Fruit fly (Drosophila melanogaster) whole organism, embryonic: ENCODE results near the gene geko.
A peak's percentile ranks its signal among the peaks of the same experiment; 100 is the strongest.

Experiments used
- ATbp ChIP-seq: fragments of 200-800 bp; sonication (Bioruptor generic); optimal IDR thresholded peaks from 2 replicates; lab custom pipeline; 2017; ENCODE audit warnings: missing biosample characterization, mild to moderate bottlenecking, missing genetic modification characterization, missing genetic modification reagents
- Blimp-1 ChIP-seq: fragments of 200-800 bp; sonication (Bioruptor generic); optimal IDR thresholded peaks from 3 replicates; lab custom pipeline; 2018; ENCODE audit warnings: missing biosample characterization, missing genetic modification characterization, mild to moderate bottlenecking, moderate library complexity, missing genetic modification reagents
- CG12071 ChIP-seq: fragments of 200-800 bp; sonication (Bioruptor generic); optimal IDR thresholded peaks from 3 replicates; lab custom pipeline; 2018; ENCODE audit warnings: missing biosample characterization, mild to moderate bottlenecking, missing genetic modification characterization
- CG12236 ChIP-seq: fragments of 200-800 bp; sonication (Bioruptor generic); optimal IDR thresholded peaks from 2 replicates; lab custom pipeline; 2016; ENCODE audit warnings: missing biosample characterization, missing genetic modification characterization
- CG1233 ChIP-seq: fragments of 200-800 bp; sonication (Bioruptor generic); optimal IDR thresholded peaks from 4 replicates; lab custom pipeline; 2018; ENCODE audit warnings: missing biosample characterization, mild to moderate bottlenecking, missing genetic modification characterization
- CG14014 ChIP-seq: fragments of 200-800 bp; sonication (Bioruptor generic); IDR thresholded peaks from 2 replicates; pipeline ENCODE4 v1.3.6; 2022; ENCODE audit warnings: missing biosample characterization, missing genetic modification characterization
- CG1529 ChIP-seq: fragments of 200-800 bp; sonication (Bioruptor generic); optimal IDR thresholded peaks from 3 replicates; lab custom pipeline; 2018; ENCODE audit warnings: missing biosample characterization, missing genetic modification characterization
- CG1603 ChIP-seq: fragments of 200-800 bp; sonication (Bioruptor generic); optimal IDR thresholded peaks from 2 replicates; lab custom pipeline; 2019; ENCODE audit warnings: missing biosample characterization, mild to moderate bottlenecking, missing genetic modification characterization, moderate library complexity
- CG17359 ChIP-seq: fragments of 200-800 bp; sonication (Bioruptor generic); optimal IDR thresholded peaks from 3 replicates; lab custom pipeline; 2018; ENCODE audit warnings: missing biosample characterization, mild to moderate bottlenecking, missing genetic modification characterization, moderate library complexity
- CG17568 ChIP-seq: fragments of 200-800 bp; sonication (Bioruptor generic); optimal IDR thresholded peaks from 2 replicates; lab custom pipeline; 2018; ENCODE audit warnings: missing biosample characterization, mild to moderate bottlenecking, missing genetic modification characterization, moderate library complexity
- CG17802 ChIP-seq: fragments of 200-800 bp; sonication (Bioruptor generic); optimal IDR thresholded peaks from 2 replicates; lab custom pipeline; 2018; ENCODE audit warnings: missing biosample characterization, mild to moderate bottlenecking, missing genetic modification characterization, moderate library complexity
- CG18476 ChIP-seq: fragments of 200-800 bp; sonication (Bioruptor generic); optimal IDR thresholded peaks from 2 replicates; lab custom pipeline; 2016; ENCODE audit warnings: missing biosample characterization, mild to moderate bottlenecking, missing genetic modification characterization
- CG2712 ChIP-seq: fragments of 200-800 bp; optimal IDR thresholded peaks from 3 replicates; lab custom pipeline; 2019; ENCODE audit warnings: missing biosample characterization, mild to moderate bottlenecking, missing genetic modification characterization, moderate library complexity
- CG4424 ChIP-seq: fragments of 200-800 bp; sonication (Bioruptor generic); optimal IDR thresholded peaks from 3 replicates; lab custom pipeline; 2016; ENCODE audit warnings: missing biosample characterization, missing genetic modification characterization
- CG4707 ChIP-seq: fragments of 200-800 bp; sonication (Bioruptor generic); optimal IDR thresholded peaks from 2 replicates; lab custom pipeline; 2018; ENCODE audit warnings: missing biosample characterization, mild to moderate bottlenecking, missing genetic modification characterization, moderate library complexity
- CG4854 ChIP-seq: fragments of 200-800 bp; sonication (Bioruptor generic); optimal IDR thresholded peaks from 2 replicates; lab custom pipeline; 2016; ENCODE audit warnings: missing biosample characterization, missing genetic modification characterization, inconsistent platforms
- CG6791 ChIP-seq: fragments of 200-800 bp; sonication (Bioruptor generic); IDR thresholded peaks from 3 replicates; pipeline ENCODE4 v1.3.6; 2022; ENCODE audit warnings: missing biosample characterization, missing genetic modification characterization; ENCODE audit not compliant: partially characterized antibody
- CG7745 ChIP-seq: fragments of 200-800 bp; sonication (Bioruptor generic); optimal IDR thresholded peaks from 2 replicates; lab custom pipeline; 2018; ENCODE audit warnings: missing biosample characterization, mild to moderate bottlenecking, missing genetic modification characterization, moderate library complexity
- CG8281 ChIP-seq: fragments of 200-800 bp; sonication (Bioruptor generic); optimal IDR thresholded peaks from 2 replicates; lab custom pipeline; 2018; ENCODE audit warnings: missing biosample characterization, mild to moderate bottlenecking, missing genetic modification characterization, moderate library complexity
- CG8359 ChIP-seq: fragments of 200-800 bp; sonication (Bioruptor generic); optimal IDR thresholded peaks from 2 replicates; lab custom pipeline; 2017; ENCODE audit warnings: missing biosample characterization, mild to moderate bottlenecking, missing genetic modification characterization, borderline replicate concordance
- CG8924 ChIP-seq: fragments of 200-800 bp; optimal IDR thresholded peaks from 3 replicates; lab custom pipeline; 2019; ENCODE audit warnings: missing biosample characterization, mild to moderate bottlenecking, missing genetic modification characterization, moderate library complexity
- CG8944 ChIP-seq: fragments of 200-800 bp; sonication (Bioruptor generic); optimal IDR thresholded peaks from 3 replicates; lab custom pipeline; 2016; ENCODE audit warnings: missing biosample characterization, missing genetic modification characterization
- CG9817 ChIP-seq: fragments of 200-800 bp; sonication (Bioruptor generic); optimal IDR thresholded peaks from 2 replicates; lab custom pipeline; 2018; ENCODE audit warnings: missing biosample characterization, mild to moderate bottlenecking, missing genetic modification characterization, moderate library complexity
- CoRest ChIP-seq: fragments of 200-800 bp; sonication (Bioruptor generic); optimal IDR thresholded peaks from 3 replicates; lab custom pipeline; 2018; ENCODE audit warnings: missing biosample characterization, mild to moderate bottlenecking, missing genetic modification characterization, moderate library complexity
- Dbx ChIP-seq: fragments of 200-800 bp; sonication (Bioruptor generic); IDR thresholded peaks from 3 replicates; pipeline ENCODE4 v1.3.6; 2022; ENCODE audit warnings: missing biosample characterization, missing genetic modification characterization
- Dip2 ChIP-seq: fragments of 200-800 bp; sonication (Bioruptor generic); IDR thresholded peaks from 2 replicates; pipeline ENCODE4 v1.3.6; 2022; ENCODE audit warnings: missing biosample characterization, missing genetic modification characterization
- Doc2 ChIP-seq: fragments of 200-800 bp; sonication (Bioruptor generic); IDR thresholded peaks from 2 replicates; pipeline ENCODE4 v1.3.6; 2022; ENCODE audit warnings: missing biosample characterization, missing genetic modification characterization
- Drgx ChIP-seq: fragments of 200-800 bp; sonication (Bioruptor generic); IDR thresholded peaks from 2 replicates; pipeline ENCODE4 v1.3.6; 2022; ENCODE audit warnings: missing biosample characterization, missing genetic modification characterization
- GATAe ChIP-seq: fragments of 200-800 bp; sonication (Bioruptor generic); conservative IDR thresholded peaks from 2 replicates; pipeline ENCODE4 v1.3.6; 2022; ENCODE audit warnings: missing biosample characterization, missing genetic modification characterization
- HLH4C ChIP-seq: fragments of 200-800 bp; sonication (Bioruptor generic); IDR thresholded peaks from 3 replicates; pipeline ENCODE4 v1.3.6; 2022; ENCODE audit warnings: missing biosample characterization, missing genetic modification characterization; ENCODE audit not compliant: partially characterized antibody
- Jarid2 ChIP-seq: fragments of 200-800 bp; sonication (Bioruptor generic); optimal IDR thresholded peaks from 3 replicates; lab custom pipeline; 2017; ENCODE audit warnings: mild to moderate bottlenecking, missing biosample characterization, missing genetic modification reagents, missing genetic modification characterization
- Lpt ChIP-seq: fragments of >200 bp; optimal IDR thresholded peaks from 2 replicates; lab custom pipeline; 2018; ENCODE audit warnings: missing biosample characterization, missing genetic modification characterization
- Meics ChIP-seq: fragments of 200-800 bp; sonication (Bioruptor generic); optimal IDR thresholded peaks from 2 replicates; lab custom pipeline; 2017; ENCODE audit warnings: missing biosample characterization, mild to moderate bottlenecking, missing genetic modification characterization
- Oaz ChIP-seq: fragments of 200-800 bp; sonication (Bioruptor generic); IDR thresholded peaks from 2 replicates; pipeline ENCODE4 v1.3.6; 2022; ENCODE audit warnings: missing biosample characterization, missing genetic modification characterization
- Vsx1 ChIP-seq: fragments of 200-800 bp; sonication (Bioruptor generic); optimal IDR thresholded peaks from 2 replicates; lab custom pipeline; 2017; ENCODE audit warnings: missing biosample characterization, mild to moderate bottlenecking, missing genetic modification characterization, missing genetic modification reagents
- ac ChIP-seq: fragments of 200-800 bp; sonication (Bioruptor generic); optimal IDR thresholded peaks from 3 replicates; lab custom pipeline; 2017; ENCODE audit warnings: missing biosample characterization, mild to moderate bottlenecking, missing genetic modification characterization
- ara ChIP-seq: fragments of 200-800 bp; sonication (Bioruptor generic); IDR thresholded peaks from 2 replicates; pipeline ENCODE4 v1.3.6; 2022; ENCODE audit warnings: missing biosample characterization, missing genetic modification characterization
- caup ChIP-seq: fragments of 200-800 bp; sonication (Bioruptor generic); optimal IDR thresholded peaks from 3 replicates; lab custom pipeline; 2017; ENCODE audit warnings: missing biosample characterization, mild to moderate bottlenecking, missing genetic modification characterization, moderate library complexity; ENCODE audit not compliant: severe bottlenecking
- dmrt99B ChIP-seq: fragments of 200-800 bp; sonication (Bioruptor generic); optimal IDR thresholded peaks from 2 replicates; lab custom pipeline; 2018; ENCODE audit warnings: missing biosample characterization, mild to moderate bottlenecking, missing genetic modification characterization, moderate library complexity
- ewg ChIP-seq: fragments of 200-800 bp; sonication (Bioruptor generic); optimal IDR thresholded peaks from 3 replicates; lab custom pipeline; 2017; ENCODE audit warnings: mild to moderate bottlenecking, missing biosample characterization, missing genetic modification reagents, missing genetic modification characterization
- gfzf ChIP-seq: fragments of 200-800 bp; sonication (Bioruptor generic); optimal IDR thresholded peaks from 2 replicates; lab custom pipeline; 2016; ENCODE audit warnings: missing biosample characterization, mild to moderate bottlenecking, missing genetic modification characterization, moderate library complexity
- gt ChIP-seq: fragments of 200-800 bp; sonication (Bioruptor generic); IDR thresholded peaks from 2 replicates; pipeline ENCODE4 v1.3.6; 2022; ENCODE audit warnings: missing biosample characterization, missing genetic modification characterization
- nau ChIP-seq: fragments of 200-800 bp; sonication (Bioruptor generic); optimal IDR thresholded peaks from 3 replicates; lab custom pipeline; 2017; ENCODE audit warnings: missing biosample characterization, mild to moderate bottlenecking, missing genetic modification characterization, missing genetic modification reagents
- otp ChIP-seq: fragments of 200-800 bp; sonication (Bioruptor generic); IDR thresholded peaks from 3 replicates; pipeline ENCODE4, ENCODE4 v1.3.6; 2022; ENCODE audit warnings: missing biosample characterization, missing genetic modification characterization
- pb ChIP-seq: fragments of 200-800 bp; sonication (Bioruptor generic); optimal IDR thresholded peaks from 3 replicates; lab custom pipeline; 2016; ENCODE audit warnings: missing biosample characterization, missing genetic modification characterization
- peb ChIP-seq: fragments of 200-800 bp; sonication (Bioruptor generic); IDR thresholded peaks from 2 replicates; pipeline ENCODE4 v1.3.6; 2022; ENCODE audit warnings: missing biosample characterization, missing genetic modification characterization
- tll ChIP-seq, 2 experiments: fragments of 200-800 bp in 1 of 2; fragments of >200 bp in 1 of 2; sonication (Bioruptor generic) in 1 of 2; optimal IDR thresholded peaks; 2 replicates each; lab custom pipeline; 2017 to 2019; ENCODE audit warnings: missing biosample characterization in 2 of 2, missing genetic modification characterization in 2 of 2, mild to moderate bottlenecking in 1 of 2, moderate library complexity in 1 of 2
- yki ChIP-seq: fragments of >200 bp; optimal IDR thresholded peaks from 3 replicates; lab custom pipeline; 2018
- zfh1 ChIP-seq: fragments of 200-800 bp; sonication (Bioruptor generic); IDR thresholded peaks from 3 replicates; pipeline ENCODE4 v1.3.6; 2022; ENCODE audit warnings: missing biosample characterization, missing genetic modification characterization

The geko gene

dm6 chr3L:18179564-18180201 lies 40.5 kb downstream of the geko start (continued):
- TF ChIP-seq Jarid2 = no peak
- TF ChIP-seq CG1529 (GFP tag; lab: Kevin White, UChicago) = no peak
- TF ChIP-seq CG2712 (tag; lab: Kevin White, UChicago) = no peak
- TF ChIP-seq yki = no peak
- TF ChIP-seq ara (GFP tag; lab: Robert Waterston, UW) = no peak
- TF ChIP-seq CG1603 = peak; percentile 15
- no peak for TF ChIP-seq ewg (GFP tag; lab: Kevin White, UChicago)
- no peak for TF ChIP-seq Oaz (GFP tag; lab: Robert Waterston, UW)
- TF ChIP-seq CG4854 (GFP tag; lab: Kevin White, UChicago) = no peak
- peak; percentile 7 for TF ChIP-seq CG17359
- TF ChIP-seq peb (GFP tag; lab: Robert Waterston, UW) = no peak
- peak; percentile 25 for TF ChIP-seq nau
- no peak for TF ChIP-seq gfzf (GFP tag; lab: Kevin White, UChicago)
- no peak for TF ChIP-seq gt (GFP tag; lab: Robert Waterston, UW)
- no peak for TF ChIP-seq CG4424
- TF ChIP-seq CG17568 (GFP tag; lab: Kevin White, UChicago) = peak; percentile 38
- TF ChIP-seq CG14014 (GFP tag; lab: Robert Waterston, UW) = peak; percentile 54; the same call in 1 of the 2 replicates
- 0 out of 3 replicates have a peak, but pooled peaks have one; percentile 16 for TF ChIP-seq CG6791 (GFP tag; lab: Robert Waterston, UW)
- TF ChIP-seq pb (GFP tag; lab: Kevin White, UChicago) = no peak
- peak; percentile 17 for TF ChIP-seq CG1233
- no peak for TF ChIP-seq CG8944 (GFP tag; lab: Kevin White, UChicago)
- TF ChIP-seq ATbp (GFP tag; lab: Kevin White, UChicago) = peak; percentile 37
- TF ChIP-seq caup = peak; percentile 28
- TF ChIP-seq CG18476 (GFP tag; lab: Kevin White, UChicago) = no peak
- TF ChIP-seq CG8924 = no peak
- TF ChIP-seq Lpt (GFP tag; lab: Kevin White, UChicago) = no peak
- TF ChIP-seq CG12236 (GFP tag; lab: Kevin White, UChicago) = no peak
- peak; percentile 3 for TF ChIP-seq Meics
- no peak for TF ChIP-seq tll (GFP tag; optimal IDR thresholded peaks at IDR 0.05; lab: Kevin White, UChicago)
- TF ChIP-seq CG7745 (tag; lab: Kevin White, UChicago) = no peak
- TF ChIP-seq HLH4C (GFP tag; lab: Robert Waterston, UW) = no peak
- TF ChIP-seq Dbx = no peak
- no peak for TF ChIP-seq ac
- no peak for TF ChIP-seq CG9817 (tag; lab: Kevin White, UChicago)
- TF ChIP-seq Vsx1 (GFP tag; lab: Kevin White, UChicago) = peak; percentile 34
- TF ChIP-seq CoRest = peak; percentile 10
- TF ChIP-seq otp (GFP tag; lab: Robert Waterston, UW) = peak; percentile 42; the same call in 1 of the 3 replicates
- peak; percentile 32; the same call in 1 of the 2 replicates for TF ChIP-seq Drgx (GFP tag; lab: Robert Waterston, UW)
- TF ChIP-seq GATAe (GFP tag; lab: Robert Waterston, UW) = no peak
- peak; percentile 38 for TF ChIP-seq CG8359 (GFP tag; lab: Kevin White, UChicago)
- TF ChIP-seq Doc2 = no peak
- peak; percentile 52 for TF ChIP-seq CG12071 (GFP tag; lab: Kevin White, UChicago)
- TF ChIP-seq CG8281 (tag; lab: Kevin White, UChicago) = no peak
- TF ChIP-seq CG4707 (GFP tag; lab: Kevin White, UChicago) = peak; percentile 3
- no peak for TF ChIP-seq zfh1 (GFP tag; lab: Robert Waterston, UW)
- no peak for TF ChIP-seq CG17802 (tag; lab: Kevin White, UChicago)
- no peak for TF ChIP-seq Dip2 (GFP tag; lab: Robert Waterston, UW)
- peak; percentile 3 for TF ChIP-seq dmrt99B
- peak; percentile 23 for TF ChIP-seq Blimp-1
